Fruit fly (Drosophila melanogaster): ENCODE results near the gene CG7506.

dm6 chr3L:7590898-7591297 lies 50.5 kb downstream of the CG7506 start, which contains the start of gene t-Grip84:
- TF ChIP-seq toe (GFP tag; optimal IDR thresholded peaks at IDR 0.05) (no peak), CG33017 (tag; optimal IDR thresholded peaks at IDR 0.05) (no peak)
